Worm (Caenorhabditis elegans) whole organism, early embryonic: Measurements from ENCODE around the gene Y69H2.3.

ENCODE experiments used
- B0310.2 ChIP-seq: sonication (generic microtip); optimal IDR thresholded peaks from 2 replicates; lab custom pipeline; 2016; ENCODE audit warnings: mild to moderate bottlenecking, missing genetic modification characterization, missing compliant biosample characterization
- F13C5.2 ChIP-seq: sonication (generic microtip); optimal IDR thresholded peaks from 2 replicates; lab custom pipeline; 2017; ENCODE audit warnings: mild to moderate bottlenecking, missing genetic modification characterization, inconsistent platforms, missing compliant biosample characterization
- aly-1 ChIP-seq: sonication (generic microtip); optimal IDR thresholded peaks from 2 replicates; lab custom pipeline; 2016; ENCODE audit warnings: missing genetic modification characterization, missing compliant biosample characterization
- ama-1 ChIP-seq: fragments of 150-350 bp; optimal IDR thresholded peaks from 2 replicates; lab custom pipeline; 2014
- ceh-13 ChIP-seq: fragments of 200-800 bp; sonication (Bioruptor generic); optimal IDR thresholded peaks from 2 replicates; lab custom pipeline; 2018; ENCODE audit warnings: mild to moderate bottlenecking, missing genetic modification characterization, missing compliant biosample characterization
- ceh-36 ChIP-seq: sonication (generic microtip); optimal IDR thresholded peaks from 2 replicates; lab custom pipeline; 2016; ENCODE audit warnings: missing genetic modification characterization, inconsistent platforms, missing compliant biosample characterization
- ets-7 ChIP-seq: sonication (generic microtip); optimal IDR thresholded peaks from 2 replicates; lab custom pipeline; 2016; ENCODE audit warnings: missing genotype, missing genetic modification characterization, missing compliant biosample characterization
- flt-1 ChIP-seq: fragments of 200-800 bp; sonication (Bioruptor generic); IDR thresholded peaks from 2 replicates; pipeline ENCODE4 v1.3.6; 2022; ENCODE audit warnings: missing genetic modification characterization, missing compliant biosample characterization
- hmbx-1 ChIP-seq: sonication (generic microtip); optimal IDR thresholded peaks from 2 replicates; lab custom pipeline; 2016; ENCODE audit warnings: mild to moderate bottlenecking, missing genetic modification characterization, missing compliant biosample characterization
- hmg-4 ChIP-seq: fragments of 200-800 bp; sonication (Bioruptor generic); optimal IDR thresholded peaks from 2 replicates; lab custom pipeline; 2018; ENCODE audit warnings: mild to moderate bottlenecking, missing genetic modification characterization, missing compliant biosample characterization
- hnd-1 ChIP-seq: sonication (generic microtip); optimal IDR thresholded peaks from 2 replicates; lab custom pipeline; 2016; ENCODE audit warnings: missing genetic modification characterization, missing compliant biosample characterization
- pes-1 ChIP-seq: fragments of 200-800 bp; sonication (Bioruptor generic); IDR thresholded peaks from 2 replicates; pipeline ENCODE4 v1.3.6; 2022; ENCODE audit warnings: missing genetic modification reagents, missing genetic modification characterization, missing compliant biosample characterization
- scrt-1 ChIP-seq: fragments of 200-800 bp; sonication (Bioruptor generic); IDR thresholded peaks from 2 replicates; pipeline ENCODE4 v1.3.6; 2022; ENCODE audit warnings: missing genetic modification characterization, missing compliant biosample characterization
- sea-1 ChIP-seq: fragments of 200-800 bp; sonication (Bioruptor generic); conservative IDR thresholded peaks from 2 replicates; pipeline ENCODE4 v1.3.6; 2022; ENCODE audit warnings: missing genetic modification characterization, missing compliant biosample characterization
- tbx-11 ChIP-seq: fragments of 200-800 bp; sonication (Bioruptor generic); IDR thresholded peaks from 2 replicates; pipeline ENCODE4 v1.3.6; 2022; ENCODE audit warnings: missing genetic modification characterization, missing compliant biosample characterization
- tbx-37 ChIP-seq: fragments of 200-800 bp; sonication (Bioruptor generic); conservative IDR thresholded peaks from 2 replicates; pipeline ENCODE4 v1.3.6; 2022; ENCODE audit warnings: missing genetic modification reagents, missing genetic modification characterization, missing compliant biosample characterization
- tra-4 ChIP-seq: sonication (generic microtip); optimal IDR thresholded peaks from 2 replicates; lab custom pipeline; 2017; ENCODE audit warnings: missing genetic modification characterization, missing compliant biosample characterization

Y69H2.3 gene

ce11 chrV:18622462-18622861, 41.5 kb downstream of the Y69H2.3 start, which contains the start of gene Y69H2.1:
TSS of gene Y69H2.1 (minus strand) at chrV:18622562.
- TF ChIP-seq tbx-11 (GFP tag; lab: Robert Waterston, UW) (no peak), hmbx-1 (no peak), ceh-36 (tag; lab: Kevin White, UChicago) (no peak), scrt-1 (GFP tag; lab: Robert Waterston, UW) (no peak), aly-1 (no peak), tra-4 (tag; lab: Kevin White, UChicago) (no peak), hnd-1 (tag; lab: Kevin White, UChicago) (no peak), sea-1 (GFP tag; lab: Robert Waterston, UW) (no peak), hmg-4 (GFP tag; lab: Kevin White, UChicago) (no peak), B0310.2 (tag; lab: Kevin White, UChicago) (no peak), tbx-37 (GFP tag; lab: Robert Waterston, UW) (no peak), flt-1 (GFP tag; lab: Robert Waterston, UW) (no peak), ama-1 (lab: Kevin White, UChicago) (no peak), F13C5.2 (tag; lab: Kevin White, UChicago) (no peak), ceh-13 (GFP tag; lab: Kevin White, UChicago) (no peak)

ce11 chrV:18616287-18616686, 47.6 kb downstream of the Y69H2.3 start, which contains the start of gene nhr-70:
TSS of gene nhr-70 (plus strand) at chrV:18616587.
- TF ChIP-seq ets-7 (tag; lab: Kevin White, UChicago), result no peak
- no peak for TF ChIP-seq hmbx-1
- TF ChIP-seq F13C5.2 (tag; lab: Kevin White, UChicago), result no peak
- no peak for TF ChIP-seq ceh-36 (tag; lab: Kevin White, UChicago)
- no peak for TF ChIP-seq tbx-11 (GFP tag; lab: Robert Waterston, UW)
- TF ChIP-seq flt-1 (GFP tag; lab: Robert Waterston, UW), result no peak
- no peak for TF ChIP-seq tra-4 (tag; lab: Kevin White, UChicago)
- no peak for TF ChIP-seq sea-1 (GFP tag; lab: Robert Waterston, UW)
- TF ChIP-seq aly-1, result no peak
- no peak for TF ChIP-seq hnd-1 (tag; lab: Kevin White, UChicago)
- no peak for TF ChIP-seq ceh-13 (GFP tag; lab: Kevin White, UChicago)
- no peak for TF ChIP-seq scrt-1 (GFP tag; lab: Robert Waterston, UW)
- no peak for TF ChIP-seq tbx-37 (GFP tag; lab: Robert Waterston, UW)
- no peak for TF ChIP-seq hmg-4 (GFP tag; lab: Kevin White, UChicago)
- no peak for TF ChIP-seq ama-1 (lab: Kevin White, UChicago)
- no peak for TF ChIP-seq pes-1 (GFP tag; lab: Robert Waterston, UW)

ce11 chrV:18614498-18614897, 49.4 kb downstream of the Y69H2.3 start:
- TF ChIP-seq hmg-4 (GFP tag; lab: Kevin White, UChicago), result no peak
- no peak for TF ChIP-seq flt-1 (GFP tag; lab: Robert Waterston, UW)
- no peak for TF ChIP-seq ets-7 (tag; lab: Kevin White, UChicago)
- no peak for TF ChIP-seq tbx-11 (GFP tag; lab: Robert Waterston, UW)
- TF ChIP-seq scrt-1 (GFP tag; lab: Robert Waterston, UW), result no peak
- TF ChIP-seq ceh-13 (GFP tag; lab: Kevin White, UChicago), result no peak
- TF ChIP-seq aly-1, result no peak
- no peak for TF ChIP-seq B0310.2 (tag; lab: Kevin White, UChicago)
- no peak for TF ChIP-seq ceh-36 (tag; lab: Kevin White, UChicago)
- TF ChIP-seq tbx-37 (GFP tag; lab: Robert Waterston, UW), result no peak
- TF ChIP-seq ama-1 (lab: Kevin White, UChicago), result no peak
- TF ChIP-seq hnd-1 (tag; lab: Kevin White, UChicago), result no peak
- no peak for TF ChIP-seq pes-1 (GFP tag; lab: Robert Waterston, UW)
- no peak for TF ChIP-seq sea-1 (GFP tag; lab: Robert Waterston, UW)
- no peak for TF ChIP-seq hmbx-1
- TF ChIP-seq F13C5.2 (tag; lab: Kevin White, UChicago), result no peak
- TF ChIP-seq tra-4 (tag; lab: Kevin White, UChicago), result no peak

- peak; percentile 96 for TF ChIP-seq ceh-36 (tag; lab: Kevin White, UChicago)
- TF ChIP-seq hmbx-1, result no peak
- TF ChIP-seq ets-7 (tag; lab: Kevin White, UChicago), result no peak
Observed at ce11 chrV:18613164-18613563, 50.8 kb downstream of the Y69H2.3 start.
